Worm (Caenorhabditis elegans): ENCODE results near the gene F54D10.5.

DNA sequence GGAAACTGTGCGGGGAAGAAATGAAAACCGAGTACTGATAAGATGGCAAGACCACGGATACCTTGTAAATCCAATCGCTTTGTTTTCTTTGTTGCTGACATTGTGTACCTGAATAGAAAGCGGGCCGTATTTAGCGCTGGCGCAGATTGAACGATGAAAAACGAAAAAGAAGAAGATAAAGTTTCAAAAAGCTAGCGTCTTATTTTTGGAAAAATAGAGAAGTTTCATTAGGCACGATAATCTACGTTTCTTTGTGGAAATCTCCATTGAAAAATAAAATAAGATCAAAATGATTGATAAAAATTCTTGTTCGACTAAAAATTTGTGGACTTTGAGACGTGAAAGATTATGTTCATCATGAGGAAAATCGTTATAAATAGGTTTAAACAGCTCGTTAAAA is 27.9 kb upstream of the F54D10.5 start, which contains the start of gene oac-4:
- TF ChIP-seq lin-15B (tag; optimal IDR thresholded peaks at IDR 0.05) = no peak
- TF ChIP-seq lin-13 (GFP tag; optimal IDR thresholded peaks at IDR 0.05) = no peak
